Worm (Caenorhabditis elegans) whole organism, young adult: Measurements from ENCODE around the gene abhd-5.1.

Experiments
- B0336.3 ChIP-seq: fragments of 200-800 bp; sonication (Bioruptor generic); IDR thresholded peaks from 2 replicates; pipeline ENCODE4 v1.3.6; 2022; ENCODE audit warnings: missing genetic modification characterization, missing compliant biosample characterization
- C06A6.2 ChIP-seq: fragments of 200-800 bp; sonication (Bioruptor generic); conservative IDR thresholded peaks from 2 replicates; pipeline ENCODE4 v1.3.6; 2022; ENCODE audit warnings: missing genetic modification characterization, missing compliant biosample characterization
- F10E7.11 ChIP-seq: sonication (generic microtip); optimal IDR thresholded peaks from 2 replicates; lab custom pipeline; 2017; ENCODE audit warnings: mild to moderate bottlenecking, missing genetic modification characterization, moderate library complexity, missing compliant biosample characterization
- F22D6.2 ChIP-seq: sonication (generic microtip); optimal IDR thresholded peaks from 2 replicates; lab custom pipeline; 2016; ENCODE audit warnings: mild to moderate bottlenecking, missing genetic modification characterization, missing compliant biosample characterization
- T26A5.8 ChIP-seq: sonication (generic microtip); optimal IDR thresholded peaks from 2 replicates; lab custom pipeline; 2016; ENCODE audit warnings: missing genetic modification characterization, missing compliant biosample characterization
- Y56A3A.18 ChIP-seq: fragments of 200-800 bp; sonication (Bioruptor generic); IDR thresholded peaks from 2 replicates; pipeline ENCODE4 v1.3.6; 2022; ENCODE audit warnings: missing genetic modification reagents, missing genetic modification characterization, missing compliant biosample characterization
- Y95B8A.8 ChIP-seq: fragments of 200-800 bp; sonication (Bioruptor generic); IDR thresholded peaks from 2 replicates; pipeline ENCODE4 v1.3.6; 2022; ENCODE audit warnings: missing genetic modification reagents, missing genetic modification characterization, missing compliant biosample characterization
- ZK185.1 ChIP-seq: sonication (generic microtip); optimal IDR thresholded peaks from 2 replicates; lab custom pipeline; 2016; ENCODE audit warnings: mild to moderate bottlenecking, missing genetic modification characterization, missing compliant biosample characterization; ENCODE audit not compliant: poor library complexity, severe bottlenecking
- akir-1 ChIP-seq: fragments of 200-800 bp; sonication (Bioruptor generic); optimal IDR thresholded peaks from 2 replicates; lab custom pipeline; 2018; ENCODE audit warnings: mild to moderate bottlenecking, missing genetic modification characterization, moderate library complexity, missing compliant biosample characterization
- atf-7 ChIP-seq: sonication (generic microtip); optimal IDR thresholded peaks from 2 replicates; lab custom pipeline; 2017; ENCODE audit warnings: mild to moderate bottlenecking, missing genetic modification characterization, missing compliant biosample characterization
- attf-3 ChIP-seq: fragments of 200-800 bp; sonication (Bioruptor generic); conservative IDR thresholded peaks from 2 replicates; pipeline ENCODE4 v1.3.6; 2022; ENCODE audit warnings: missing genetic modification reagents, missing genetic modification characterization, missing compliant biosample characterization
- cebp-1 ChIP-seq, 2 experiments: fragments of 200-800 bp in 1 of 2; sonication (Bioruptor generic) in 1 of 2; sonication (generic microtip) in 1 of 2; IDR thresholded peaks in 1 of 2; optimal IDR thresholded peaks in 1 of 2; 2 replicates each; pipeline versions ENCODE4 v1.3.6 to Lab custom; 2017 to 2022; ENCODE audit warnings: missing compliant biosample characterization in 2 of 2, missing genetic modification characterization in 2 of 2, mild to moderate bottlenecking in 1 of 2, missing genetic modification reagents in 1 of 2, moderate library complexity in 1 of 2
- chd-7 ChIP-seq: sonication (generic microtip); optimal IDR thresholded peaks from 2 replicates; lab custom pipeline; 2016; ENCODE audit warnings: mild to moderate bottlenecking, missing genetic modification characterization, moderate library complexity, missing compliant biosample characterization
- die-1 ChIP-seq: sonication (generic microtip); optimal IDR thresholded peaks from 2 replicates; lab custom pipeline; 2016; ENCODE audit warnings: missing genotype, mild to moderate bottlenecking, missing genetic modification characterization, missing compliant biosample characterization
- ekl-4 ChIP-seq: fragments of 200-800 bp; sonication (Bioruptor generic); IDR thresholded peaks from 2 replicates; pipeline ENCODE4 v1.3.6; 2022; ENCODE audit warnings: missing genetic modification reagents, missing genetic modification characterization, missing compliant biosample characterization
- ets-4 ChIP-seq: fragments of 200-800 bp; sonication (Bioruptor generic); optimal IDR thresholded peaks from 2 replicates; lab custom pipeline; 2018; ENCODE audit warnings: mild to moderate bottlenecking, missing genetic modification characterization, missing compliant biosample characterization
- fkh-3 ChIP-seq: sonication (generic microtip); optimal IDR thresholded peaks from 2 replicates; lab custom pipeline; 2016; ENCODE audit warnings: mild to moderate bottlenecking, missing genetic modification characterization, missing compliant biosample characterization
- hlh-26 ChIP-seq: fragments of 200-800 bp; sonication (Bioruptor generic); conservative IDR thresholded peaks from 2 replicates; pipeline ENCODE4 v1.3.6; 2022; ENCODE audit warnings: missing genetic modification reagents, missing genetic modification characterization, missing compliant biosample characterization
- hsf-1 ChIP-seq: fragments of 200-800 bp; sonication (Bioruptor generic); IDR thresholded peaks from 2 replicates; pipeline ENCODE4 v1.3.6; 2022; ENCODE audit warnings: missing genetic modification reagents, missing genetic modification characterization, missing compliant biosample characterization
- let-526 ChIP-seq: fragments of 200-800 bp; sonication (Bioruptor generic); IDR thresholded peaks from 2 replicates; pipeline ENCODE4 v1.3.6; 2022; ENCODE audit warnings: missing genetic modification reagents, missing genetic modification characterization, missing compliant biosample characterization
- let-607 ChIP-seq, 2 experiments: fragments of 200-800 bp in 1 of 2; sonication (Bioruptor generic) in 1 of 2; sonication (generic microtip) in 1 of 2; optimal IDR thresholded peaks; 2 replicates each; lab custom pipeline; 2016 to 2018; ENCODE audit warnings: mild to moderate bottlenecking in 2 of 2, missing compliant biosample characterization in 2 of 2, missing genetic modification characterization in 2 of 2, moderate library complexity in 2 of 2, missing genotype in 1 of 2
- lin-54 ChIP-seq: fragments of 200-800 bp; sonication (Bioruptor generic); optimal IDR thresholded peaks from 2 replicates; lab custom pipeline; 2018; ENCODE audit warnings: mild to moderate bottlenecking, missing genetic modification characterization, missing compliant biosample characterization
- lsl-1 ChIP-seq: fragments of 200-800 bp; sonication (Bioruptor generic); optimal IDR thresholded peaks from 2 replicates; lab custom pipeline; 2018; ENCODE audit warnings: mild to moderate bottlenecking, missing genetic modification characterization, moderate library complexity, missing compliant biosample characterization
- madf-10 ChIP-seq: sonication (generic microtip); optimal IDR thresholded peaks from 2 replicates; lab custom pipeline; 2016; ENCODE audit warnings: mild to moderate bottlenecking, missing genetic modification characterization, missing compliant biosample characterization
- madf-3 ChIP-seq: fragments of 200-800 bp; sonication (Bioruptor generic); IDR thresholded peaks from 2 replicates; pipeline ENCODE4 v1.3.6; 2022; ENCODE audit warnings: missing genetic modification reagents, missing genetic modification characterization, missing compliant biosample characterization
- madf-6 ChIP-seq: fragments of 200-800 bp; sonication (Bioruptor generic); IDR thresholded peaks from 2 replicates; pipeline ENCODE4 v1.3.6; 2022; ENCODE audit warnings: missing genetic modification reagents, missing genetic modification characterization, missing compliant biosample characterization
- mcd-1 ChIP-seq: fragments of 200-800 bp; sonication (Bioruptor generic); IDR thresholded peaks from 2 replicates; pipeline ENCODE4 v1.3.6; 2022; ENCODE audit warnings: missing genetic modification reagents, missing genetic modification characterization, missing compliant biosample characterization
- mel-28 ChIP-seq: sonication (generic microtip); optimal IDR thresholded peaks from 2 replicates; lab custom pipeline; 2016; ENCODE audit warnings: borderline replicate concordance, mild to moderate bottlenecking, missing genetic modification characterization, missing compliant biosample characterization
- nfya-2 ChIP-seq: fragments of 200-800 bp; sonication (Bioruptor generic); IDR thresholded peaks from 2 replicates; pipeline ENCODE4 v1.3.6; 2022; ENCODE audit warnings: missing genetic modification reagents, missing genetic modification characterization, missing compliant biosample characterization
- nhr-179 ChIP-seq: sonication (generic microtip); optimal IDR thresholded peaks from 2 replicates; lab custom pipeline; 2016; ENCODE audit warnings: mild to moderate bottlenecking, missing genetic modification characterization, missing compliant biosample characterization
- rcor-1 ChIP-seq: fragments of 200-800 bp; sonication (Bioruptor generic); IDR thresholded peaks from 2 replicates; pipeline ENCODE4 v1.3.6; 2022; ENCODE audit warnings: missing genetic modification reagents, missing genetic modification characterization, missing compliant biosample characterization
- repo-1 ChIP-seq: sonication (generic microtip); optimal IDR thresholded peaks from 2 replicates; lab custom pipeline; 2017; ENCODE audit warnings: mild to moderate bottlenecking, missing genetic modification characterization, missing compliant biosample characterization
- somi-1 ChIP-seq: fragments of 200-800 bp; sonication (Bioruptor generic); optimal IDR thresholded peaks from 2 replicates; lab custom pipeline; 2018; ENCODE audit warnings: mild to moderate bottlenecking, missing genetic modification characterization, missing compliant biosample characterization
- sptf-2 ChIP-seq: fragments of 200-800 bp; sonication (Bioruptor generic); optimal IDR thresholded peaks from 2 replicates; lab custom pipeline; 2018; ENCODE audit warnings: mild to moderate bottlenecking, missing genetic modification characterization, missing compliant biosample characterization
- tbp1 ChIP-seq: fragments of 200-800 bp; sonication (Bioruptor generic); optimal IDR thresholded peaks from 2 replicates; lab custom pipeline; 2018; ENCODE audit warnings: mild to moderate bottlenecking, missing genetic modification characterization, missing compliant biosample characterization
- tbx-9 ChIP-seq: sonication (generic microtip); optimal IDR thresholded peaks from 2 replicates; lab custom pipeline; 2016; ENCODE audit warnings: borderline replicate concordance, missing genetic modification characterization, inconsistent platforms, missing compliant biosample characterization
- xnd-1 ChIP-seq: sonication (generic microtip); optimal IDR thresholded peaks from 2 replicates; lab custom pipeline; 2016; ENCODE audit warnings: missing genotype, missing genetic modification reagents, missing genetic modification characterization, missing compliant biosample characterization
- zim-3 ChIP-seq: sonication (generic microtip); optimal IDR thresholded peaks from 2 replicates; lab custom pipeline; 2017; ENCODE audit warnings: mild to moderate bottlenecking, missing genetic modification characterization, moderate library complexity, missing compliant biosample characterization
- ztf-26 ChIP-seq: sonication (generic microtip); optimal IDR thresholded peaks from 2 replicates; lab custom pipeline; 2017; ENCODE audit warnings: missing genetic modification characterization, missing compliant biosample characterization
- ztf-3 ChIP-seq: fragments of 200-800 bp; sonication (Bioruptor generic); optimal IDR thresholded peaks from 2 replicates; lab custom pipeline; 2018; ENCODE audit warnings: mild to moderate bottlenecking, missing genetic modification characterization, missing compliant biosample characterization

abhd-5.1 gene

DNA sequence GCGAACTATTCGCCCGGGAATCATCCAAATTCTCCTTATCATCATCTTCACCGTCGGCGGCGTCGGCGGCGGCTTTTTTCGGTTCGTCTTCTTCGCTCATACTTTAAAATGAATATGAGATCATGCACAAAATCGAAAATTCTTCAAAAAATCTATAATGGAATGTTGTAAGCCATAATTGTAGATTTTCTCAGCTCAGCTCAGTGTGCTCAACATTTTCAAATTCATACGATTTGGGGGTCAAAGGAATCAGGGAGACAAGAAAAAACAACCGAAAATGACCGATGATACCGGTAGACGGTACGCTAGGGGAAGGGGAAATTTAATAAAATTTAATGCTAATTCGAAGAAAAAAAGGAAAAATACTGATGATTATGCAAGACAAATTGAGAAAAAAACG lies 28.9 kb upstream of the abhd-5.1 start, which contains the start of gene ccep-97:
Gene ccep-97 (minus strand): TSS at position 101 of the 400 bp plus-strand sequence.
- TF ChIP-seq T26A5.8 (tag; lab: Kevin White, UChicago) (no peak), madf-6 (GFP tag; lab: Robert Waterston, UW) (peak; percentile 31; the same call in 1 of the 2 replicates)
- TF ChIP-seq, all 124 proteins: peak for 1

ce11 chrV:4820601-4821000 lies 26.9 kb upstream of the abhd-5.1 start:
- TF ChIP-seq mel-28 (tag; lab: Kevin White, UChicago) (no peak), cebp-1 (GFP tag; IDR thresholded peaks at IDR 0.05; lab: Robert Waterston, UW) (peak; percentile 84), cebp-1 (tag; optimal IDR thresholded peaks at IDR 0.05; lab: Kevin White, UChicago) (peak; percentile 95), somi-1 (GFP tag; lab: Kevin White, UChicago) (peak; percentile 36)

ce11 chrV:4823323-4823682 lies 24.1 kb upstream of the abhd-5.1 start, which contains the start of gene adss-1:
TSS of gene adss-1 (minus strand) at chrV:4823423.
- TF ChIP-seq nhr-179 (tag; lab: Kevin White, UChicago): no peak
- no peak for TF ChIP-seq tbx-9 (tag; lab: Kevin White, UChicago)
- no peak for TF ChIP-seq ZK185.1 (tag; lab: Kevin White, UChicago)
- no peak for TF ChIP-seq hsf-1
- no peak for TF ChIP-seq sptf-2 (GFP tag; lab: Kevin White, UChicago)
- TF ChIP-seq nfya-2 (GFP tag; lab: Robert Waterston, UW): no peak
- TF ChIP-seq hlh-26 (GFP tag; lab: Robert Waterston, UW): no peak
- no peak for TF ChIP-seq ztf-26 (tag; lab: Kevin White, UChicago)

DNA sequence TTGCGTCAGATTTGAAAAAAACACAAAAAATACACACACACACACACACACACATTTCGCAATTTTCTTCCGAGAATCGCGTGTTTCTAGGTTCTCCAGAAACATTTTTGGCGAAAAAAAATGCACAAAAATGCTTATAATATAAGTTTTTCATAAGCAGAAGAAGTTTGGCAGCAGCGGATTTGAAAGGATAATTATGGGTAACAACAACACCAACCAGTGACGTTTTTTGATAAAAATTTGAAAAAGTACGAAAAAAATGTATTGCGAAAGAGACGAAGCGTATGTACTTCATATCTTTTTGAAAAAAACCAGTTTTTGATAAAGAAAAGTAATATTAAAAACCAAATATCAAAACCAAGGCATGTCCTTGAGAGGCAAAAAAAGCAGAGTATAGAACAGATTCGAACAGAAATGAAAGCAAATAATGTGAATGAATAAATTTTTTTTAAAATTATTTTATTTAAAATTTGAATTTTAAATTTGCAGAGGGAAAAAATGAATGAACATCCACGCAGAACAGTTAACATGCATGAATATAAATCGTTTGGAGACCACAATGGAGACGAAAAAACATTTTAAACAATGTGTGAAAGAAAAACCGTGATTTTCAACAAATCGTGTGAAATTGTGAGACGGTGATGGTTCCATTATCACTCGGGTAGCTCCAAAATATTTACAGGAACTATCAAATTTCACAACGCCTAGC lies 23.6 kb upstream of the abhd-5.1 start:
- peak; percentile 84 for TF ChIP-seq zim-3 (tag; lab: Kevin White, UChicago)
- peak; percentile 48 for TF ChIP-seq fkh-3 (tag; lab: Kevin White, UChicago)
- peak; percentile 11; the same call in 1 of the 2 replicates for TF ChIP-seq mcd-1 (GFP tag; lab: Robert Waterston, UW)
- peak; percentile 68 for TF ChIP-seq ZK185.1 (tag; lab: Kevin White, UChicago)
- peak; percentile 54 for TF ChIP-seq lin-54 (GFP tag; lab: Kevin White, UChicago)
- no peak for TF ChIP-seq F22D6.2
- no peak for TF ChIP-seq akir-1 (GFP tag; lab: Kevin White, UChicago)
- peak; percentile 25 for TF ChIP-seq tbx-9 (tag; lab: Kevin White, UChicago)
- TF ChIP-seq die-1 (tag; lab: Kevin White, UChicago): peak; percentile 43
- 0 out of 2 replicates have a peak, but pooled peaks have one; percentile 48 for TF ChIP-seq Y95B8A.8 (GFP tag; lab: Robert Waterston, UW)
- peak; percentile 85 for TF ChIP-seq B0336.3
- TF ChIP-seq atf-7 (tag; lab: Kevin White, UChicago): peak; percentile 87
- peak; percentile 3 for TF ChIP-seq tbp1 (GFP tag; lab: Kevin White, UChicago)
- TF ChIP-seq ztf-3 (GFP tag; lab: Kevin White, UChicago): peak; percentile 75
- TF ChIP-seq repo-1 (tag; lab: Kevin White, UChicago): peak; percentile 89
- no peak for TF ChIP-seq ets-4 (GFP tag; lab: Kevin White, UChicago)
- peak; percentile 48; the same call in 1 of the 2 replicates for TF ChIP-seq hsf-1
- TF ChIP-seq let-526 (GFP tag; lab: Robert Waterston, UW): no peak
- peak; percentile 15; the same call in 1 of the 2 replicates for TF ChIP-seq Y56A3A.18 (GFP tag; lab: Robert Waterston, UW)
- peak; percentile 34 for TF ChIP-seq xnd-1 (tag; lab: Kevin White, UChicago)
- TF ChIP-seq let-607 (tag; optimal IDR thresholded peaks at IDR 0.05; lab: Kevin White, UChicago): peak in 1 of 2 experiments; percentile 60
- peak; percentile 7; the same call in 1 of the 2 replicates for TF ChIP-seq ekl-4 (GFP tag; lab: Robert Waterston, UW)
- no peak for TF ChIP-seq rcor-1 (GFP tag; lab: Robert Waterston, UW)
- TF ChIP-seq C06A6.2 (GFP tag; lab: Robert Waterston, UW): peak; percentile 46
- TF ChIP-seq chd-7: peak; percentile 69
- peak; percentile 31 for TF ChIP-seq madf-10
- peak; percentile 1 for TF ChIP-seq lsl-1 (GFP tag; lab: Kevin White, UChicago)
- TF ChIP-seq ztf-26 (tag; lab: Kevin White, UChicago): peak; percentile 92
- TF ChIP-seq madf-3 (GFP tag; lab: Robert Waterston, UW): 0 out of 2 replicates have a peak, but pooled peaks have one; percentile 1
- TF ChIP-seq F10E7.11 (tag; lab: Kevin White, UChicago): peak; percentile 92
- TF ChIP-seq attf-3 (GFP tag; lab: Robert Waterston, UW): no peak
